Worm (Caenorhabditis elegans): Measurements from ENCODE around the gene H23L24.4.

H23L24.4 gene

DNA sequence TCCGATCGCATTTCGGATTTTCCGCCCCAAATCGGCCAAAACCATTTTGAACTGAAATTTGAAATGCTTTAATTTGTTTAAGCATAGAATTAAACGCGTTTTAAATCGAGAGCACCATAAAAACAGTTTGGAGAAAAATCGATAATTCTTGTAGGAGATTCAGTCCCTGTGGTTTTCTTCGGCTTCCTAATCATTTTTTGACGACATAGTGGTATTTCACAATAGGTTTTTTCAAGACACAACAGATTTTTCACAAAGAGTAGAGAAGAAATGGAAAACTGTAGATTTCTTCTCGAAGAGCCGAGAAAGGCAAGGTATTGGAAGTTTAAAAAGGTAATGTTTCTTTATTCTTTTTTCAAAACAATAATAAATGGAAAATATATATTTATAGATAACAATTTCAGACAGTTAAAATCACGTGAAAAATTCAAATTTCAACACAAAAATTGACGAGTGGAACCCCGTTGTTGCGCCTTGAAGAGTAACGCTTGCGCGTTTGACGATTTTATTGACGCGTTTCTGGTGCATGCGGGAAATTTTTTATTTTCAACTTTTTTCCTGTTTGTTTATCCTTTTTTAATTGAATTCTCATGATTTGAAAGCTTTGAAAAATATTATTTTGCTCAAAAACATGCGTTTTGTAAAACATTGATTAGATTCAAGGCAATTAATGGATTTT is 38.4 kb upstream of the H23L24.4 start, which contains the start of gene F21D5.7:
F21D5.7 (minus strand) TSS at position 51 of the 679 bp plus-strand sequence.
- peak; percentile 33 for TF ChIP-seq ztf-4 (tag; optimal IDR thresholded peaks at IDR 0.05)
- peak; percentile 79 for TF ChIP-seq lin-39 (tag; optimal IDR thresholded peaks at IDR 0.05)
- peak; percentile 56 for TF ChIP-seq nhr-77 (tag; optimal IDR thresholded peaks at IDR 0.05)
- peak; percentile 36; the same call in 1 of the 2 replicates for TF ChIP-seq ceh-88 (GFP tag; IDR thresholded peaks at IDR 0.05)
- TF ChIP-seq elt-2 (tag; optimal IDR thresholded peaks at IDR 0.05): peak; percentile 81
- peak; percentile 90 for TF ChIP-seq mep-1 (tag; optimal IDR thresholded peaks at IDR 0.05)
- no peak for TF ChIP-seq sptf-1 (tag; optimal IDR thresholded peaks at IDR 0.05)
- peak; percentile 85 to 91 for TF ChIP-seq lin-35 (GFP tag; optimal IDR thresholded peaks at IDR 0.05)
- TF ChIP-seq unc-130 (tag; optimal IDR thresholded peaks at IDR 0.05): peak; percentile 60
- peak; percentile 85 for TF ChIP-seq nhr-47 (tag; optimal IDR thresholded peaks at IDR 0.05)
- TF ChIP-seq mdl-1 (tag; optimal IDR thresholded peaks at IDR 0.05): peak in 1 of 2 experiments; percentile 79
- no peak for TF ChIP-seq zag-1 (tag; optimal IDR thresholded peaks at IDR 0.05)
- TF ChIP-seq efl-1 (optimal IDR thresholded peaks at IDR 0.05): peak; percentile 75 to 86
- TF ChIP-seq efl-1 (GFP tag; optimal IDR thresholded peaks at IDR 0.05 in 1 of 2): peak; percentile 86 to 98
- TF ChIP-seq irx-1 (tag; optimal IDR thresholded peaks at IDR 0.05): peak; percentile 80
- no peak for TF ChIP-seq C34B4.2 (tag; optimal IDR thresholded peaks at IDR 0.05)
- TF ChIP-seq tlp-1 (tag; optimal IDR thresholded peaks at IDR 0.05): no peak
- TF ChIP-seq lin-14 (GFP tag; optimal IDR thresholded peaks at IDR 0.05): peak; percentile 87
- TF ChIP-seq egl-27 (tag; optimal IDR thresholded peaks at IDR 0.05): no peak
- TF ChIP-seq snpc-4 (tag; optimal IDR thresholded peaks at IDR 0.05): peak; percentile 45
- TF ChIP-seq nhr-76 (tag; optimal IDR thresholded peaks at IDR 0.05): no peak
- TF ChIP-seq nhr-19 (GFP tag; conservative IDR thresholded peaks at IDR 0.05): peak; percentile 84
- no peak for TF ChIP-seq Y116A8C.19 (tag; optimal IDR thresholded peaks at IDR 0.05; ENCODE audit: borderline replicate concordance)
- no peak for TF ChIP-seq vab-15 (tag; optimal IDR thresholded peaks at IDR 0.05)
- no peak for TF ChIP-seq alr-1 (tag; optimal IDR thresholded peaks at IDR 0.05; ENCODE audit: borderline replicate concordance)
- peak; percentile 66 for TF ChIP-seq egl-13 (tag; optimal IDR thresholded peaks at IDR 0.05)
- TF ChIP-seq F16B12.6 (tag; optimal IDR thresholded peaks at IDR 0.05): peak; percentile 51
- peak; percentile 82 for TF ChIP-seq skn-1 (tag; optimal IDR thresholded peaks at IDR 0.05)
- TF ChIP-seq fos-1 (tag; optimal IDR thresholded peaks at IDR 0.05): peak; percentile 58
- TF ChIP-seq hlh-17 (GFP tag; optimal IDR thresholded peaks at IDR 0.05; ENCODE audit: borderline replicate concordance): no peak
- TF ChIP-seq fkh-10 (GFP tag; optimal IDR thresholded peaks at IDR 0.05): no peak
- no peak for TF ChIP-seq pax-3 (tag; optimal IDR thresholded peaks at IDR 0.05)
- no peak for TF ChIP-seq fkh-4 (tag; optimal IDR thresholded peaks at IDR 0.05; ENCODE audit: borderline replicate concordance)
- TF ChIP-seq mef-2 (tag; optimal IDR thresholded peaks at IDR 0.05): no peak
- TF ChIP-seq ceh-82 (tag; optimal IDR thresholded peaks at IDR 0.05): peak; percentile 70 to 79 (median 73)
- peak; percentile 72 for TF ChIP-seq lin-13 (GFP tag; optimal IDR thresholded peaks at IDR 0.05)
- TF ChIP-seq ceh-8 (GFP tag; optimal IDR thresholded peaks at IDR 0.05): no peak
- TF ChIP-seq ztf-11 (tag; optimal IDR thresholded peaks at IDR 0.05): peak in 1 of 2 experiments; percentile 25
- TF ChIP-seq isw-1 (GFP tag; IDR thresholded peaks at IDR 0.05): peak; percentile 68
- TF ChIP-seq lin-15B (tag; optimal IDR thresholded peaks at IDR 0.05): peak; percentile 65
- TF ChIP-seq pqm-1 (tag; optimal IDR thresholded peaks at IDR 0.05): no peak
- TF ChIP-seq dsc-1 (tag; optimal IDR thresholded peaks at IDR 0.05): peak; percentile 80
- peak; percentile 67 for TF ChIP-seq C16A3.4 (tag; optimal IDR thresholded peaks at IDR 0.05)
- TF ChIP-seq jun-1 (tag; optimal IDR thresholded peaks at IDR 0.05): peak; percentile 68
- TF ChIP-seq dpl-1 (GFP tag; optimal IDR thresholded peaks at IDR 0.05): peak; percentile 81 to 88 (median 87)
- peak; percentile 62 for TF ChIP-seq C04F5.9 (tag; optimal IDR thresholded peaks at IDR 0.05)
- TF ChIP-seq nhr-11 (tag; optimal IDR thresholded peaks at IDR 0.05): peak; percentile 61
- peak; percentile 62 for TF ChIP-seq zip-4 (GFP tag; optimal IDR thresholded peaks at IDR 0.05)
- TF ChIP-seq unc-86 (tag; optimal IDR thresholded peaks at IDR 0.05): peak; percentile 67
- peak; percentile 87 for TF ChIP-seq snu-23 (GFP tag; optimal IDR thresholded peaks at IDR 0.05)
- no peak for TF ChIP-seq nhr-237 (tag; optimal IDR thresholded peaks at IDR 0.05)
- TF ChIP-seq sup-37 (GFP tag; optimal IDR thresholded peaks at IDR 0.05): no peak
